Fruit fly (Drosophila melanogaster) whole organism, embryonic: ENCODE data around the gene CG42795.

Experiments used
- Asciz ChIP-seq: fragments of 200-800 bp; sonication (Bioruptor generic); optimal IDR thresholded peaks from 2 replicates; lab custom pipeline; 2017; ENCODE audit warnings: missing biosample characterization, mild to moderate bottlenecking, missing genetic modification characterization, missing genetic modification reagents
- Atf6 ChIP-seq: fragments of 200-800 bp; sonication (Bioruptor generic); IDR thresholded peaks from 2 replicates; pipeline ENCODE4 v1.3.6; 2022; ENCODE audit warnings: missing biosample characterization, missing genetic modification characterization
- Bgb ChIP-seq: fragments of 200-800 bp; sonication (Bioruptor generic); IDR thresholded peaks from 2 replicates; pipeline ENCODE4 v1.3.6; 2022; ENCODE audit warnings: missing biosample characterization, missing genetic modification characterization; ENCODE audit not compliant: partially characterized antibody
- CG1024 ChIP-seq: fragments of 200-800 bp; sonication (Bioruptor generic); IDR thresholded peaks from 2 replicates; pipeline ENCODE4 v1.3.6; 2022; ENCODE audit warnings: missing biosample characterization, missing genetic modification characterization
- CG12104 ChIP-seq: fragments of 200-800 bp; sonication (Bioruptor generic); optimal IDR thresholded peaks from 3 replicates; lab custom pipeline; 2016; ENCODE audit warnings: missing biosample characterization, missing genetic modification characterization
- CG12659 ChIP-seq: fragments of 200-800 bp; sonication (Bioruptor generic); optimal IDR thresholded peaks from 3 replicates; lab custom pipeline; 2017; ENCODE audit warnings: mild to moderate bottlenecking, missing biosample characterization, missing genetic modification reagents, missing genetic modification characterization
- CG12769 ChIP-seq: fragments of 200-800 bp; sonication (Bioruptor generic); optimal IDR thresholded peaks from 2 replicates; lab custom pipeline; 2019; ENCODE audit warnings: missing biosample characterization, mild to moderate bottlenecking, missing genetic modification characterization, moderate library complexity
- CG13287 ChIP-seq: fragments of 200-800 bp; sonication (Bioruptor generic); IDR thresholded peaks from 2 replicates; pipeline ENCODE4 v1.3.6; 2022; ENCODE audit warnings: missing biosample characterization, missing genetic modification characterization; ENCODE audit not compliant: partially characterized antibody
- CG2199 ChIP-seq: fragments of 200-800 bp; sonication (Bioruptor generic); IDR thresholded peaks from 3 replicates; pipeline ENCODE4 v1.3.6; 2022; ENCODE audit warnings: missing biosample characterization, missing genetic modification characterization
- CG31224 ChIP-seq: fragments of 200-800 bp; sonication (Bioruptor generic); IDR thresholded peaks from 2 replicates; pipeline ENCODE4 v1.3.6; 2022; ENCODE audit warnings: missing biosample characterization, missing genetic modification characterization
- CG31441 ChIP-seq: fragments of 200-800 bp; sonication (Bioruptor generic); IDR thresholded peaks from 2 replicates; pipeline ENCODE4 v1.3.6; 2022; ENCODE audit warnings: missing biosample characterization, missing genetic modification characterization
- CG5180 ChIP-seq: fragments of 200-800 bp; sonication (Bioruptor generic); optimal IDR thresholded peaks from 3 replicates; lab custom pipeline; 2017; ENCODE audit warnings: missing biosample characterization, missing genetic modification characterization, mild to moderate bottlenecking, moderate library complexity, missing genetic modification reagents
- CG6854 ChIP-seq: fragments of 200-800 bp; sonication (Bioruptor generic); optimal IDR thresholded peaks from 3 replicates; lab custom pipeline; 2017; ENCODE audit warnings: missing biosample characterization, mild to moderate bottlenecking, missing genetic modification characterization
- CG7556 ChIP-seq: fragments of 200-800 bp; sonication (Bioruptor generic); optimal IDR thresholded peaks from 2 replicates; lab custom pipeline; 2017; ENCODE audit warnings: missing biosample characterization, mild to moderate bottlenecking, missing genetic modification characterization
- Dad ChIP-seq: fragments of 200-800 bp; sonication (Bioruptor generic); optimal IDR thresholded peaks from 3 replicates; lab custom pipeline; 2016; ENCODE audit warnings: missing biosample characterization, missing genetic modification characterization
- Deaf1 ChIP-seq: fragments of 200-800 bp; optimal IDR thresholded peaks from 3 replicates; lab custom pipeline; 2019; ENCODE audit warnings: missing biosample characterization, mild to moderate bottlenecking, missing genetic modification characterization, moderate library complexity
- Elba2 ChIP-seq: fragments of 200-800 bp; sonication (Bioruptor generic); optimal IDR thresholded peaks from 3 replicates; lab custom pipeline; 2016; ENCODE audit warnings: missing biosample characterization, missing genetic modification characterization
- HLH3B ChIP-seq: fragments of 200-800 bp; sonication (Bioruptor generic); IDR thresholded peaks from 2 replicates; pipeline ENCODE4 v1.3.6; 2022; ENCODE audit warnings: missing biosample characterization, missing genetic modification characterization
- Hey ChIP-seq: fragments of 200-800 bp; sonication (Bioruptor generic); optimal IDR thresholded peaks from 3 replicates; lab custom pipeline; 2018; ENCODE audit warnings: missing biosample characterization, mild to moderate bottlenecking, missing genetic modification characterization
- Hmr ChIP-seq: fragments of 200-800 bp; sonication (Bioruptor generic); optimal IDR thresholded peaks from 3 replicates; lab custom pipeline; 2017; ENCODE audit warnings: mild to moderate bottlenecking, missing biosample characterization, missing genetic modification reagents, missing genetic modification characterization
- Hmx ChIP-seq: fragments of 200-800 bp; sonication (Bioruptor generic); optimal IDR thresholded peaks from 2 replicates; lab custom pipeline; 2016; ENCODE audit warnings: missing biosample characterization, missing genetic modification characterization
- Jarid2 ChIP-seq: fragments of 200-800 bp; sonication (Bioruptor generic); optimal IDR thresholded peaks from 3 replicates; lab custom pipeline; 2017; ENCODE audit warnings: mild to moderate bottlenecking, missing biosample characterization, missing genetic modification reagents, missing genetic modification characterization
- MBD-R2 ChIP-seq: fragments of 200-800 bp; sonication (Bioruptor generic); IDR thresholded peaks from 2 replicates; pipeline ENCODE4 v1.3.6; 2022; ENCODE audit warnings: missing biosample characterization, missing genetic modification characterization
- Mad ChIP-seq: fragments of 200-800 bp; sonication (Bioruptor generic); optimal IDR thresholded peaks from 2 replicates; lab custom pipeline; 2016; ENCODE audit warnings: missing biosample characterization, missing genetic modification characterization
- Med ChIP-seq: fragments of 200-800 bp; sonication (Bioruptor generic); peaks from one replicate; lab custom pipeline; 2016; ENCODE audit warnings: missing biosample characterization, missing genetic modification characterization, mild to moderate bottlenecking, inconsistent platforms, moderate library complexity
- Nf-YC ChIP-seq: fragments of 200-800 bp; optimal IDR thresholded peaks from 3 replicates; lab custom pipeline; 2019; ENCODE audit warnings: missing biosample characterization, mild to moderate bottlenecking, missing genetic modification characterization, moderate library complexity
- Pdp1 ChIP-seq, 2 experiments: fragments of 200-800 bp; sonication (Bioruptor generic); optimal IDR thresholded peaks; 3 replicates each; lab custom pipeline; 2016; ENCODE audit warnings: missing biosample characterization in 2 of 2, missing genetic modification characterization in 2 of 2, mild to moderate bottlenecking in 1 of 2, moderate library complexity in 1 of 2
- amos ChIP-seq: fragments of 200-800 bp; sonication (Bioruptor generic); IDR thresholded peaks from 2 replicates; pipeline ENCODE4 v1.3.6; 2022; ENCODE audit warnings: missing biosample characterization, missing genetic modification characterization; ENCODE audit not compliant: partially characterized antibody
- bbx ChIP-seq: fragments of 200-800 bp; sonication (Bioruptor generic); IDR thresholded peaks from 2 replicates; pipeline ENCODE4 v1.3.6; 2022; ENCODE audit warnings: missing biosample characterization, missing genetic modification characterization; ENCODE audit not compliant: partially characterized antibody
- chinmo ChIP-seq: fragments of 200-800 bp; sonication (Bioruptor generic); IDR thresholded peaks from 4 replicates; pipeline ENCODE4 v1.3.6; 2022; ENCODE audit warnings: missing biosample characterization, missing genetic modification characterization; ENCODE audit not compliant: partially characterized antibody
- ci ChIP-seq: fragments of 200-800 bp; sonication (Bioruptor generic); IDR thresholded peaks from 3 replicates; pipeline ENCODE4 v1.3.6; 2022; ENCODE audit warnings: missing biosample characterization, missing genetic modification characterization
- danr ChIP-seq: fragments of 200-800 bp; sonication (Bioruptor generic); IDR thresholded peaks from 2 replicates; pipeline ENCODE4 v1.3.6; 2022; ENCODE audit warnings: missing biosample characterization, missing genetic modification characterization
- dati ChIP-seq: fragments of 200-800 bp; sonication (Bioruptor generic); IDR thresholded peaks from 2 replicates; pipeline ENCODE4 v1.3.6; 2022; ENCODE audit warnings: missing biosample characterization, missing genetic modification characterization
- ewg ChIP-seq: fragments of 200-800 bp; sonication (Bioruptor generic); optimal IDR thresholded peaks from 3 replicates; lab custom pipeline; 2017; ENCODE audit warnings: mild to moderate bottlenecking, missing biosample characterization, missing genetic modification reagents, missing genetic modification characterization
- exex ChIP-seq: fragments of 200-800 bp; sonication (Bioruptor generic); optimal IDR thresholded peaks from 4 replicates; lab custom pipeline; 2018; ENCODE audit warnings: missing biosample characterization, mild to moderate bottlenecking, missing genetic modification characterization, moderate library complexity
- gcm ChIP-seq: fragments of 200-800 bp; sonication (Bioruptor generic); optimal IDR thresholded peaks from 2 replicates; lab custom pipeline; 2019; ENCODE audit warnings: missing biosample characterization, mild to moderate bottlenecking, missing genetic modification characterization, moderate library complexity
- jigr1 ChIP-seq: fragments of 200-800 bp; sonication (Bioruptor generic); IDR thresholded peaks from 3 replicates; pipeline ENCODE4 v1.3.6; 2022; ENCODE audit warnings: missing biosample characterization, missing genetic modification characterization
- lab ChIP-seq: fragments of 200-800 bp; sonication (Bioruptor generic); optimal IDR thresholded peaks from 3 replicates; lab custom pipeline; 2017; ENCODE audit warnings: missing biosample characterization, missing genetic modification characterization, mild to moderate bottlenecking, moderate library complexity, missing genetic modification reagents
- lov ChIP-seq, 2 experiments: fragments of 200-800 bp in 1 of 2; fragments of >200 bp in 1 of 2; sonication (Bioruptor generic) in 1 of 2; IDR thresholded peaks in 1 of 2; optimal IDR thresholded peaks in 1 of 2; 2 replicates in 1 of 2; 3 replicates in 1 of 2; pipeline versions ENCODE4 v1.3.6 to Lab custom; 2017 to 2022; ENCODE audit warnings: missing biosample characterization in 1 of 2, missing genetic modification characterization in 1 of 2
- onecut ChIP-seq: fragments of 200-800 bp; sonication (Bioruptor generic); IDR thresholded peaks from 2 replicates; pipeline ENCODE4 v1.3.6; 2022; ENCODE audit warnings: missing biosample characterization, missing genetic modification characterization
- org-1 ChIP-seq: fragments of 200-800 bp; sonication (Bioruptor generic); optimal IDR thresholded peaks from 2 replicates; lab custom pipeline; 2017; ENCODE audit warnings: missing biosample characterization, missing genetic modification characterization
- pita ChIP-seq: fragments of 200-800 bp; sonication (Bioruptor generic); optimal IDR thresholded peaks from 2 replicates; lab custom pipeline; 2017; ENCODE audit warnings: missing biosample characterization, mild to moderate bottlenecking, missing genetic modification characterization
- run ChIP-seq: fragments of 200-800 bp; sonication (Bioruptor generic); optimal IDR thresholded peaks from 3 replicates; lab custom pipeline; 2018; ENCODE audit warnings: missing biosample characterization, mild to moderate bottlenecking, missing genetic modification characterization
- tap ChIP-seq: fragments of 200-800 bp; optimal IDR thresholded peaks from 3 replicates; lab custom pipeline; 2019; ENCODE audit warnings: missing biosample characterization, mild to moderate bottlenecking, missing genetic modification characterization, moderate library complexity
- z ChIP-seq: fragments of 200-800 bp; sonication (Bioruptor generic); IDR thresholded peaks from 3 replicates; pipeline ENCODE4 v1.3.6; 2022; ENCODE audit warnings: missing biosample characterization, missing genetic modification characterization
- zen2 ChIP-seq: fragments of 200-800 bp; sonication (Bioruptor generic); IDR thresholded peaks from 3 replicates; pipeline ENCODE4 v1.3.6; 2022; ENCODE audit warnings: missing biosample characterization, missing genetic modification characterization; ENCODE audit not compliant: partially characterized antibody

The CG42795 gene

dm6 chr3R:10203554-10203953 lies 21.9 kb upstream of the CG42795 start (continued):
- TF ChIP-seq CG31441 (GFP tag; lab: Robert Waterston, UW) = peak; percentile 33; the same call in 1 of the 2 replicates
- TF ChIP-seq org-1 = no peak
- no peak for TF ChIP-seq pita
- TF ChIP-seq CG7556 (GFP tag; lab: Kevin White, UChicago) = no peak
- TF ChIP-seq dati (GFP tag; lab: Robert Waterston, UW) = no peak
- no peak for TF ChIP-seq CG31224
- TF ChIP-seq Hey = no peak
- no peak for TF ChIP-seq MBD-R2 (GFP tag; lab: Robert Waterston, UW)
- TF ChIP-seq Pdp1 (GFP tag; optimal IDR thresholded peaks at IDR 0.05; lab: Kevin White, UChicago) = peak in 1 of 2 experiments; percentile 34
- TF ChIP-seq CG12659 (GFP tag; lab: Kevin White, UChicago) = peak; percentile 4
- peak; percentile 11 for TF ChIP-seq lab
- peak; percentile 23 for TF ChIP-seq gcm (GFP tag; lab: Kevin White, UChicago)
- no peak for TF ChIP-seq CG1024 (GFP tag; lab: Robert Waterston, UW)
- no peak for TF ChIP-seq jigr1 (GFP tag; lab: Robert Waterston, UW)
- peak; percentile 86 for TF ChIP-seq CG2199 (GFP tag; lab: Robert Waterston, UW)
- TF ChIP-seq bbx (GFP tag; lab: Robert Waterston, UW) = no peak
- TF ChIP-seq CG5180 (GFP tag; lab: Kevin White, UChicago) = peak; percentile 21
- TF ChIP-seq run = no peak
- no peak for TF ChIP-seq HLH3B (GFP tag; lab: Robert Waterston, UW)

- no peak for TF ChIP-seq exex (tag; lab: Kevin White, UChicago)
- TF ChIP-seq Mad (GFP tag; lab: Kevin White, UChicago) = no peak
- no peak for TF ChIP-seq Hmr
- peak; percentile 16 for TF ChIP-seq Asciz (GFP tag; lab: Kevin White, UChicago)
These were observed 18.8 kb upstream of the CG42795 start for dm6 chr3R:10206740-10207139.

- TF ChIP-seq lov (optimal IDR thresholded peaks at IDR 0.05; lab: Kevin White, UChicago) = no peak
- 0 out of 3 replicates have a peak, but pooled peaks have one; percentile 43 for TF ChIP-seq lov (GFP tag; IDR thresholded peaks at IDR 0.05; lab: Robert Waterston, UW)
- TF ChIP-seq CG12769 (tag; lab: Kevin White, UChicago) = peak; percentile 4
- no peak for TF ChIP-seq tap (tag; lab: Kevin White, UChicago)
- 0 out of 2 replicates have a peak, but pooled peaks have one; percentile 7 for TF ChIP-seq Atf6 (GFP tag; lab: Robert Waterston, UW)
- TF ChIP-seq Dad (GFP tag; lab: Kevin White, UChicago) = no peak
- TF ChIP-seq MBD-R2 (GFP tag; lab: Robert Waterston, UW) = no peak
- TF ChIP-seq Bgb (GFP tag; lab: Robert Waterston, UW) = peak; percentile 46
- no peak for TF ChIP-seq ewg (GFP tag; lab: Kevin White, UChicago)
- TF ChIP-seq CG13287 (GFP tag; lab: Robert Waterston, UW) = peak; percentile 9; the same call in 1 of the 2 replicates
- TF ChIP-seq CG6854 (GFP tag; lab: Kevin White, UChicago) = no peak
- peak; percentile 61 for TF ChIP-seq Med
- no peak for TF ChIP-seq Nf-YC
- peak; percentile 97 for TF ChIP-seq Deaf1 (tag; lab: Kevin White, UChicago)
- TF ChIP-seq CG12104 = no peak
- no peak for TF ChIP-seq danr (GFP tag; lab: Robert Waterston, UW)
- TF ChIP-seq ci (GFP tag; lab: Robert Waterston, UW) = no peak
- peak; percentile 49; the same call in 1 of the 2 replicates for TF ChIP-seq bbx (GFP tag; lab: Robert Waterston, UW)
- TF ChIP-seq chinmo (GFP tag; lab: Robert Waterston, UW) = peak; percentile 33; the same call in 1 of the 4 replicates
- TF ChIP-seq z (GFP tag; lab: Robert Waterston, UW) = peak; percentile 97
- TF ChIP-seq zen2 (GFP tag; lab: Robert Waterston, UW) = peak; percentile 25; the same call in 1 of the 3 replicates
- TF ChIP-seq amos (GFP tag; lab: Robert Waterston, UW) = peak; percentile 38; the same call in 1 of the 2 replicates
- TF ChIP-seq Elba2 = no peak
- TF ChIP-seq Jarid2 (GFP tag; lab: Kevin White, UChicago) = peak; percentile 66
- no peak for TF ChIP-seq Hmx (GFP tag; lab: Kevin White, UChicago)
- TF ChIP-seq onecut = peak; percentile 62
- no peak for TF ChIP-seq pita
These were observed 12.7 kb upstream of the CG42795 start, which contains the start of gene Timp for dm6 chr3R:10212799-10213198. TSS of gene Timp (minus strand) at chr3R:10213007.
